Worm (Caenorhabditis elegans) whole organism, late embryonic: Measurements from ENCODE around the gene jip-1.

Source experiments
- T23F11.4 ChIP-seq: fragments of 200-800 bp; sonication (Bioruptor generic); optimal IDR thresholded peaks from 2 replicates; lab custom pipeline; 2018; ENCODE audit warnings: mild to moderate bottlenecking, missing genetic modification characterization, missing compliant biosample characterization
- ama-1 ChIP-seq: fragments of 150-350 bp; optimal IDR thresholded peaks from 2 replicates; lab custom pipeline; 2014
- elt-2 ChIP-seq: sonication (generic microtip); optimal IDR thresholded peaks from 2 replicates; lab custom pipeline; 2016; ENCODE audit warnings: missing genetic modification reagents, missing genetic modification characterization, missing compliant biosample characterization
- fkh-10 ChIP-seq: fragments of 150-350 bp; optimal IDR thresholded peaks from 2 replicates; lab custom pipeline; 2014; ENCODE audit warnings: missing biosample characterization, missing genetic modification reagents, missing genetic modification characterization
- lim-6 ChIP-seq: sonication (generic microtip); optimal IDR thresholded peaks from 2 replicates; lab custom pipeline; 2016; ENCODE audit warnings: missing genetic modification characterization, missing compliant biosample characterization
- lin-11 ChIP-seq: fragments of 200-800 bp; sonication (Bioruptor generic); optimal IDR thresholded peaks from 2 replicates; lab custom pipeline; 2018; ENCODE audit warnings: mild to moderate bottlenecking, missing genetic modification characterization, missing compliant biosample characterization
- nhr-11 ChIP-seq: fragments of 150-350 bp; optimal IDR thresholded peaks from 2 replicates; lab custom pipeline; 2014; ENCODE audit warnings: missing biosample characterization, missing genetic modification characterization
- pag-3 ChIP-seq: sonication (generic microtip); optimal IDR thresholded peaks from 2 replicates; lab custom pipeline; 2016; ENCODE audit warnings: missing compliant biosample characterization, missing genetic modification characterization, borderline replicate concordance
- pqm-1 ChIP-seq: sonication (generic microtip); optimal IDR thresholded peaks from 2 replicates; lab custom pipeline; 2016; ENCODE audit warnings: missing genetic modification characterization, missing compliant biosample characterization
- rnt-1 ChIP-seq: sonication (generic microtip); optimal IDR thresholded peaks from 2 replicates; lab custom pipeline; 2016; ENCODE audit warnings: missing genetic modification characterization, missing compliant biosample characterization
- sdc-2 ChIP-seq: sonication (generic microtip); optimal IDR thresholded peaks from 2 replicates; lab custom pipeline; 2016; ENCODE audit warnings: missing genotype, missing genetic modification characterization, missing compliant biosample characterization

ce11 chrII:1362423-1362822, 35.6 kb downstream of the jip-1 start:
- TF ChIP-seq lin-11 (tag; lab: Kevin White, UChicago) (no peak), ama-1 (lab: Kevin White, UChicago) (no peak), rnt-1 (no peak), fkh-10 (GFP tag; lab: Kevin White, UChicago) (no peak), pag-3 (tag; lab: Kevin White, UChicago) (no peak), T23F11.4 (no peak), sdc-2 (tag; lab: Kevin White, UChicago) (no peak), pqm-1 (no peak), elt-2 (tag; lab: Kevin White, UChicago) (no peak), lim-6 (tag; lab: Kevin White, UChicago) (no peak), nhr-11 (tag; lab: Kevin White, UChicago) (no peak)
